Fruit fly (Drosophila melanogaster) whole organism, embryonic: ENCODE measurements around the gene CG6136.
A peak's percentile ranks its signal among the peaks of the same experiment; 100 is the strongest.

Experiments used
- ATbp ChIP-seq: fragments of 200-800 bp; sonication (Bioruptor generic); optimal IDR thresholded peaks from 2 replicates; lab custom pipeline; 2017; ENCODE audit warnings: missing biosample characterization, mild to moderate bottlenecking, missing genetic modification characterization, missing genetic modification reagents
- Aef1 ChIP-seq: fragments of 200-800 bp; sonication (Bioruptor generic); IDR thresholded peaks from 3 replicates; pipeline ENCODE4 v1.3.6; 2022; ENCODE audit warnings: missing biosample characterization, missing genetic modification characterization
- Bteb2 ChIP-seq: fragments of 200-800 bp; sonication (Bioruptor generic); optimal IDR thresholded peaks from 2 replicates; lab custom pipeline; 2016; ENCODE audit warnings: missing biosample characterization, missing genetic modification characterization
- CG10274 ChIP-seq: fragments of 200-800 bp; sonication (Bioruptor generic); optimal IDR thresholded peaks from 3 replicates; lab custom pipeline; 2017; ENCODE audit warnings: missing biosample characterization, mild to moderate bottlenecking, missing genetic modification characterization
- CG12769 ChIP-seq: fragments of 200-800 bp; sonication (Bioruptor generic); optimal IDR thresholded peaks from 2 replicates; lab custom pipeline; 2019; ENCODE audit warnings: missing biosample characterization, mild to moderate bottlenecking, missing genetic modification characterization, moderate library complexity
- CG14860 ChIP-seq: fragments of 200-800 bp; sonication (Bioruptor generic); IDR thresholded peaks from 3 replicates; pipeline ENCODE4 v1.3.6; 2022; ENCODE audit warnings: missing biosample characterization, missing genetic modification characterization; ENCODE audit not compliant: partially characterized antibody
- CG15011 ChIP-seq: fragments of 200-800 bp; sonication (Bioruptor generic); optimal IDR thresholded peaks from 3 replicates; lab custom pipeline; 2018; ENCODE audit warnings: missing biosample characterization, mild to moderate bottlenecking, missing genetic modification characterization
- CG1529 ChIP-seq: fragments of 200-800 bp; sonication (Bioruptor generic); optimal IDR thresholded peaks from 3 replicates; lab custom pipeline; 2018; ENCODE audit warnings: missing biosample characterization, missing genetic modification characterization
- CG1602 ChIP-seq: fragments of 200-800 bp; sonication (Bioruptor generic); optimal IDR thresholded peaks from 3 replicates; lab custom pipeline; 2016; ENCODE audit warnings: missing biosample characterization, missing genetic modification characterization
- CG17186 ChIP-seq: fragments of 200-800 bp; sonication (Bioruptor generic); optimal IDR thresholded peaks from 3 replicates; lab custom pipeline; 2017; ENCODE audit warnings: missing biosample characterization, missing genetic modification reagents, missing genetic modification characterization
- CG18476 ChIP-seq: fragments of 200-800 bp; sonication (Bioruptor generic); optimal IDR thresholded peaks from 2 replicates; lab custom pipeline; 2016; ENCODE audit warnings: missing biosample characterization, mild to moderate bottlenecking, missing genetic modification characterization
- CG2116 ChIP-seq: fragments of 200-800 bp; sonication (Bioruptor generic); optimal IDR thresholded peaks from 3 replicates; lab custom pipeline; 2018; ENCODE audit warnings: missing biosample characterization, mild to moderate bottlenecking, missing genetic modification characterization
- CG2129 ChIP-seq: fragments of 200-800 bp; sonication (Bioruptor generic); IDR thresholded peaks from 2 replicates; pipeline ENCODE4 v1.3.6; 2022; ENCODE audit warnings: missing biosample characterization, missing genetic modification characterization; ENCODE audit not compliant: partially characterized antibody
- CG4328 ChIP-seq: fragments of 200-800 bp; sonication (Bioruptor generic); optimal IDR thresholded peaks from 3 replicates; lab custom pipeline; 2017; ENCODE audit warnings: missing biosample characterization, missing genetic modification reagents, missing genetic modification characterization
- CG9817 ChIP-seq: fragments of 200-800 bp; sonication (Bioruptor generic); optimal IDR thresholded peaks from 2 replicates; lab custom pipeline; 2018; ENCODE audit warnings: missing biosample characterization, mild to moderate bottlenecking, missing genetic modification characterization, moderate library complexity
- Camta ChIP-seq: fragments of 200-800 bp; sonication (Bioruptor generic); optimal IDR thresholded peaks from 2 replicates; lab custom pipeline; 2016; ENCODE audit warnings: missing biosample characterization, missing genetic modification characterization
- Dref ChIP-seq: fragments of 200-800 bp; sonication (Bioruptor generic); IDR thresholded peaks from 2 replicates; pipeline ENCODE4 v1.3.6; 2022; ENCODE audit warnings: missing biosample characterization, missing genetic modification characterization
- ERR ChIP-seq: fragments of 200-800 bp; sonication (Bioruptor generic); optimal IDR thresholded peaks from 2 replicates; lab custom pipeline; 2016; ENCODE audit warnings: missing biosample characterization, missing genetic modification characterization
- Ets65A ChIP-seq: fragments of 200-800 bp; sonication (Bioruptor generic); peaks from one replicate; lab custom pipeline; 2016; ENCODE audit warnings: missing biosample characterization, missing genetic modification characterization
- Gug ChIP-seq: fragments of 200-800 bp; sonication (Bioruptor generic); IDR thresholded peaks from 4 replicates; pipeline ENCODE4 v1.3.6; 2022; ENCODE audit warnings: missing biosample characterization, missing genetic modification characterization
- Hand ChIP-seq: fragments of 200-800 bp; sonication (Bioruptor generic); optimal IDR thresholded peaks from 2 replicates; lab custom pipeline; 2017; ENCODE audit warnings: mild to moderate bottlenecking, missing biosample characterization, missing genetic modification reagents, missing genetic modification characterization
- HmgZ ChIP-seq: fragments of 200-800 bp; sonication (Bioruptor generic); optimal IDR thresholded peaks from 2 replicates; lab custom pipeline; 2018; ENCODE audit warnings: missing biosample characterization, mild to moderate bottlenecking, missing genetic modification characterization
- Hmr ChIP-seq: fragments of 200-800 bp; sonication (Bioruptor generic); optimal IDR thresholded peaks from 3 replicates; lab custom pipeline; 2017; ENCODE audit warnings: mild to moderate bottlenecking, missing biosample characterization, missing genetic modification reagents, missing genetic modification characterization
- Max ChIP-seq: fragments of 200-800 bp; sonication (Bioruptor generic); optimal IDR thresholded peaks from 2 replicates; lab custom pipeline; 2016; ENCODE audit warnings: missing biosample characterization, mild to moderate bottlenecking, missing genetic modification characterization
- Oaz ChIP-seq: fragments of 200-800 bp; sonication (Bioruptor generic); IDR thresholded peaks from 2 replicates; pipeline ENCODE4 v1.3.6; 2022; ENCODE audit warnings: missing biosample characterization, missing genetic modification characterization
- PHDP ChIP-seq: fragments of 200-800 bp; sonication (Bioruptor generic); optimal IDR thresholded peaks from 3 replicates; lab custom pipeline; 2018; ENCODE audit warnings: missing biosample characterization, mild to moderate bottlenecking, missing genetic modification characterization, moderate library complexity
- ato ChIP-seq: fragments of 200-800 bp; sonication (Bioruptor generic); IDR thresholded peaks from 2 replicates; pipeline ENCODE4 v1.3.6; 2022; ENCODE audit warnings: missing biosample characterization, missing genetic modification characterization; ENCODE audit not compliant: partially characterized antibody
- bab2 ChIP-seq: fragments of 200-800 bp; sonication (Bioruptor generic); optimal IDR thresholded peaks from 2 replicates; lab custom pipeline; 2016; ENCODE audit warnings: missing biosample characterization, missing genetic modification characterization
- bbx ChIP-seq: fragments of 200-800 bp; sonication (Bioruptor generic); IDR thresholded peaks from 2 replicates; pipeline ENCODE4 v1.3.6; 2022; ENCODE audit warnings: missing biosample characterization, missing genetic modification characterization; ENCODE audit not compliant: partially characterized antibody
- cato ChIP-seq: fragments of 200-800 bp; sonication (Bioruptor generic); optimal IDR thresholded peaks from 2 replicates; lab custom pipeline; 2016; ENCODE audit warnings: missing biosample characterization, missing genetic modification characterization, borderline replicate concordance
- chif ChIP-seq, 2 experiments: fragments of 200-800 bp; sonication (Bioruptor generic); optimal IDR thresholded peaks; 3 replicates each; lab custom pipeline; 2016; ENCODE audit warnings: missing biosample characterization in 2 of 2, missing genetic modification characterization in 2 of 2
- crc ChIP-seq: fragments of 200-800 bp; sonication (Bioruptor generic); optimal IDR thresholded peaks from 2 replicates; lab custom pipeline; 2016; ENCODE audit warnings: missing biosample characterization, missing genetic modification characterization
- crp ChIP-seq, 2 experiments: fragments of 200-800 bp; sonication (Bioruptor generic); optimal IDR thresholded peaks; 2 replicates in 1 of 2; 3 replicates in 1 of 2; lab custom pipeline; 2017; ENCODE audit warnings: missing biosample characterization in 2 of 2, missing genetic modification characterization in 2 of 2, mild to moderate bottlenecking in 1 of 2, moderate library complexity in 1 of 2
- cwo ChIP-seq: fragments of 200-800 bp; sonication (Bioruptor generic); optimal IDR thresholded peaks from 3 replicates; lab custom pipeline; 2017; ENCODE audit warnings: missing biosample characterization, missing genetic modification characterization, mild to moderate bottlenecking, moderate library complexity, missing genetic modification reagents
- dati ChIP-seq: fragments of 200-800 bp; sonication (Bioruptor generic); IDR thresholded peaks from 2 replicates; pipeline ENCODE4 v1.3.6; 2022; ENCODE audit warnings: missing biosample characterization, missing genetic modification characterization
- dimm ChIP-seq: fragments of 200-800 bp; sonication (Bioruptor generic); IDR thresholded peaks from 2 replicates; pipeline ENCODE4 v1.3.6; 2022; ENCODE audit warnings: missing biosample characterization, missing genetic modification characterization
- emc ChIP-seq: fragments of 200-800 bp; sonication (Bioruptor generic); optimal IDR thresholded peaks from 2 replicates; lab custom pipeline; 2016; ENCODE audit warnings: missing biosample characterization, missing genetic modification characterization
- fru ChIP-seq: fragments of >200 bp; optimal IDR thresholded peaks from 2 replicates; lab custom pipeline; 2017
- hth ChIP-seq: fragments of >200 bp; optimal IDR thresholded peaks from 2 replicates; lab custom pipeline; 2017; ENCODE audit warnings: inconsistent platforms
- klu ChIP-seq: fragments of 200-800 bp; sonication (Bioruptor generic); IDR thresholded peaks from 2 replicates; pipeline ENCODE4 v1.3.6; 2022; ENCODE audit warnings: missing biosample characterization, missing genetic modification characterization
- lbe ChIP-seq: fragments of 200-800 bp; sonication (Bioruptor generic); optimal IDR thresholded peaks from 2 replicates; lab custom pipeline; 2016; ENCODE audit warnings: missing biosample characterization, mild to moderate bottlenecking, missing genetic modification characterization
- mld ChIP-seq: fragments of 200-800 bp; sonication (Bioruptor generic); IDR thresholded peaks from 3 replicates; pipeline ENCODE4 v1.3.6; 2022; ENCODE audit warnings: missing biosample characterization, missing genetic modification characterization; ENCODE audit not compliant: partially characterized antibody
- nom ChIP-seq: fragments of 200-800 bp; sonication (Bioruptor generic); optimal IDR thresholded peaks from 2 replicates; lab custom pipeline; 2017; ENCODE audit warnings: missing biosample characterization, missing genetic modification characterization, mild to moderate bottlenecking, moderate library complexity, missing genetic modification reagents
- pfk ChIP-seq: fragments of 200-800 bp; sonication (Bioruptor generic); optimal IDR thresholded peaks from 2 replicates; lab custom pipeline; 2018; ENCODE audit warnings: missing biosample characterization, mild to moderate bottlenecking, missing genetic modification characterization, moderate library complexity
- pita ChIP-seq: fragments of 200-800 bp; sonication (Bioruptor generic); optimal IDR thresholded peaks from 2 replicates; lab custom pipeline; 2017; ENCODE audit warnings: missing biosample characterization, mild to moderate bottlenecking, missing genetic modification characterization
- sc ChIP-seq, 3 experiments: fragments of >200 bp in 2 of 3; fragments of 200-800 bp in 1 of 3; sonication (Bioruptor generic) in 1 of 3; optimal IDR thresholded peaks; 2 replicates in 2 of 3; 3 replicates in 1 of 3; lab custom pipeline; 2017; ENCODE audit warnings: mild to moderate bottlenecking in 1 of 3, missing biosample characterization in 1 of 3, missing genetic modification characterization in 1 of 3, missing genetic modification reagents in 1 of 3
- sr ChIP-seq: fragments of 200-800 bp; sonication (Bioruptor generic); IDR thresholded peaks from 3 replicates; pipeline ENCODE4 v1.3.6; 2022; ENCODE audit warnings: missing biosample characterization, missing genetic modification characterization
- tap ChIP-seq: fragments of 200-800 bp; optimal IDR thresholded peaks from 3 replicates; lab custom pipeline; 2019; ENCODE audit warnings: missing biosample characterization, mild to moderate bottlenecking, missing genetic modification characterization, moderate library complexity
- zen ChIP-seq: fragments of 200-800 bp; sonication (Bioruptor generic); optimal IDR thresholded peaks from 3 replicates; lab custom pipeline; 2018; ENCODE audit warnings: missing biosample characterization, mild to moderate bottlenecking, missing genetic modification characterization, moderate library complexity
- zfh1 ChIP-seq: fragments of 200-800 bp; sonication (Bioruptor generic); IDR thresholded peaks from 3 replicates; pipeline ENCODE4 v1.3.6; 2022; ENCODE audit warnings: missing biosample characterization, missing genetic modification characterization

Gene CG6136

dm6 chr3R:15361490-15361889 is 10.5 kb downstream of the CG6136 start, which contains the start of the genes Cog2 and Trax (continued):
- TF ChIP-seq Oaz, result no peak
- no peak for TF ChIP-seq CG1602 (GFP tag; lab: Kevin White, UChicago)
- no peak for TF ChIP-seq zfh1 (GFP tag; lab: Robert Waterston, UW)
- no peak for TF ChIP-seq tap (tag; lab: Kevin White, UChicago)
- no peak for TF ChIP-seq nom (GFP tag; lab: Kevin White, UChicago)
- TF ChIP-seq pfk, result no peak
- TF ChIP-seq CG14860, result peak; percentile 72
- TF ChIP-seq fru (lab: Kevin White, UChicago), result no peak
- no peak for TF ChIP-seq Aef1
- TF ChIP-seq CG18476 (GFP tag; lab: Kevin White, UChicago), result no peak
- TF ChIP-seq Hmr (GFP tag; lab: Kevin White, UChicago), result no peak
- no peak for TF ChIP-seq CG15011 (GFP tag; lab: Kevin White, UChicago)
- TF ChIP-seq bab2 (GFP tag; lab: Kevin White, UChicago), result no peak
- TF ChIP-seq Gug (GFP tag; lab: Robert Waterston, UW), result no peak
- TF ChIP-seq Hand (GFP tag; lab: Kevin White, UChicago), result no peak
- TF ChIP-seq ERR (GFP tag; lab: Kevin White, UChicago), result no peak
- TF ChIP-seq CG10274, result no peak
- no peak for TF ChIP-seq chif (GFP tag; optimal IDR thresholded peaks at IDR 0.05; lab: Kevin White, UChicago)
- TF ChIP-seq Dref (GFP tag; lab: Robert Waterston, UW), result peak; percentile 76
- no peak for TF ChIP-seq pita (GFP tag; lab: Kevin White, UChicago)
- TF ChIP-seq CG12769 (tag; lab: Kevin White, UChicago), result no peak
- TF ChIP-seq CG4328 (GFP tag; lab: Kevin White, UChicago), result no peak
- TF ChIP-seq crp (GFP tag; optimal IDR thresholded peaks at IDR 0.05; lab: Kevin White, UChicago), result no peak
- peak; percentile 71; the same call in 2 of the 3 replicates for TF ChIP-seq mld (GFP tag; lab: Robert Waterston, UW)
- no peak for TF ChIP-seq Max (GFP tag; lab: Kevin White, UChicago)
- TF ChIP-seq bbx (GFP tag; lab: Robert Waterston, UW), result peak; percentile 93
- TF ChIP-seq sr, result no peak
- TF ChIP-seq zen (tag; lab: Kevin White, UChicago), result no peak
- no peak for TF ChIP-seq PHDP (tag; lab: Kevin White, UChicago)
- no peak for TF ChIP-seq dimm (GFP tag; lab: Robert Waterston, UW)
- TF ChIP-seq Bteb2 (GFP tag; lab: Kevin White, UChicago), result no peak
- no peak for TF ChIP-seq klu (GFP tag; lab: Robert Waterston, UW)
- no peak for TF ChIP-seq CG9817 (tag; lab: Kevin White, UChicago)
- no peak for TF ChIP-seq sc (optimal IDR thresholded peaks at IDR 0.05; lab: Kevin White, UChicago)
- TF ChIP-seq sc (GFP tag; optimal IDR thresholded peaks at IDR 0.05; lab: Kevin White, UChicago), result no peak
- no peak for TF ChIP-seq cato (GFP tag; lab: Kevin White, UChicago)
- no peak for TF ChIP-seq emc (GFP tag; lab: Kevin White, UChicago)
- no peak for TF ChIP-seq HmgZ (tag; lab: Kevin White, UChicago)
- peak; percentile 83 for TF ChIP-seq CG2129 (GFP tag; lab: Robert Waterston, UW)
- TF ChIP-seq CG1529 (GFP tag; lab: Kevin White, UChicago), result no peak
- TF ChIP-seq crc (GFP tag; lab: Kevin White, UChicago), result no peak
- no peak for TF ChIP-seq cwo (GFP tag; lab: Kevin White, UChicago)
- peak; percentile 46 for TF ChIP-seq CG2116 (GFP tag; lab: Kevin White, UChicago)
- TF ChIP-seq Camta (GFP tag; lab: Kevin White, UChicago), result no peak
- TF ChIP-seq Ets65A, result no peak
- TF ChIP-seq ATbp, result no peak
- no peak for TF ChIP-seq hth (lab: Kevin White, UChicago)
- TF ChIP-seq CG17186 (GFP tag; lab: Kevin White, UChicago), result no peak
- peak; percentile 70 for TF ChIP-seq ato (GFP tag; lab: Robert Waterston, UW)
- TF ChIP-seq lbe (GFP tag; lab: Kevin White, UChicago), result no peak
- TF ChIP-seq dati (GFP tag; lab: Robert Waterston, UW), result no peak
